Worm (Caenorhabditis elegans): ENCODE data around the gene cgt-1.
"Not testable (repeated sequence)": the region's sequence is repeated elsewhere in the genome, so short reads cannot be mapped to it uniquely, and the experiment has no call there.

ce11 chrV:15905530-15905929 lies 16.9 kb upstream of the cgt-1 start, which contains the start of the genes F35E8.1 and F35E8.2:
- not testable (repeated sequence) for TF ChIP-seq ceh-16 (tag; optimal IDR thresholded peaks at IDR 0.05); lin-13 (GFP tag; optimal IDR thresholded peaks at IDR 0.05); R02D3.7 (tag; optimal IDR thresholded peaks at IDR 0.05); nhr-6 (tag; optimal IDR thresholded peaks at IDR 0.05); lin-39 (tag; optimal IDR thresholded peaks at IDR 0.05); sma-9 (GFP tag; optimal IDR thresholded peaks at IDR 0.05); sma-9 (tag; optimal IDR thresholded peaks at IDR 0.05); nhr-25 (tag; optimal IDR thresholded peaks at IDR 0.05); ztf-11 (tag; optimal IDR thresholded peaks at IDR 0.05)
